In the genomic region with DNA sequence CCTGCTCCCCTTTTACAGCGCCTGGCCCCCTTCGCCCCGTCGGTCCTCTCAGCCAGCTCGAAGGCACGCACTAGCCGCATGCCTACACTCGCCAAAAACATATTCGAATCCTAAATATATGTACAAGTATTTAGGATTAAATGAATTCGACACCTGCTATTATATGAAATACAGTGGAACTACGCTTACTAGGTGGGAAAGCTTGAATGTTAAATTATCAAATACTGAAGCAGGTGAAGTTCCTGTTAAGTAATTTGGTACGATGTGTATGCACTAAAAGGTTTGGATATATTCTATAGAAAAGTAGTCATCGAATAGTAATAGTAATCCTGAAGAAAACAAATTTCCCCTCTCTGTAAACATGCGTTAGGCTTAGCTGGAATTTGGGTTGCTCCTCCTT, we compare ENCODE assay signal across 3 fruit fly cellular contexts.
TF ChIP-seq lines count a peak whose summit lies in the region.

No protein-coding gene starts in this region.

- TF ChIP-seq CTCF in whole organism, embryonic (GFP tag; optimal IDR thresholded peaks at IDR 0.05; lab: Kevin White, UChicago) = no peak

TF ChIP-seq in whole organism, embryonic, 481 proteins besides CTCF, POLR2A, EP300 and RAD21 (continues in another document):
- TF ChIP-seq CG2678 (tag; optimal IDR thresholded peaks at IDR 0.05; lab: Kevin White, UChicago) (peak; percentile 7), CG17385 (GFP tag; optimal IDR thresholded peaks at IDR 0.05; lab: Kevin White, UChicago) (no peak), fru (optimal IDR thresholded peaks at IDR 0.05; lab: Kevin White, UChicago) (no peak), CG12659 (GFP tag; optimal IDR thresholded peaks at IDR 0.05; lab: Kevin White, UChicago) (no peak), CG7556 (GFP tag; optimal IDR thresholded peaks at IDR 0.05; lab: Kevin White, UChicago) (peak; percentile 23), sens (GFP tag; lab: Kevin White, UChicago) (peak; percentile 82), tio (GFP tag; optimal IDR thresholded peaks at IDR 0.05; lab: Kevin White, UChicago) (peak; percentile 23), onecut (GFP tag; IDR thresholded peaks at IDR 0.05; lab: Robert Waterston, UW) (no peak), Optix (GFP tag; IDR thresholded peaks at IDR 0.05; lab: Robert Waterston, UW) (no peak), pros (GFP tag; optimal IDR thresholded peaks at IDR 0.05; lab: Kevin White, UChicago) (no peak), Med (GFP tag; lab: Kevin White, UChicago) (peak; percentile 86), Sox100B (GFP tag; optimal IDR thresholded peaks at IDR 0.05; lab: Kevin White, UChicago) (peak; percentile 3), CG6272 (GFP tag; IDR thresholded peaks at IDR 0.05; lab: Robert Waterston, UW) (no peak), lilli (GFP tag; optimal IDR thresholded peaks at IDR 0.05; lab: Kevin White, UChicago) (peak; percentile 9), Dip3 (GFP tag; optimal IDR thresholded peaks at IDR 0.05; lab: Kevin White, UChicago) (no peak), CG8388 (GFP tag; optimal IDR thresholded peaks at IDR 0.05; lab: Kevin White, UChicago) (peak; percentile 17), CG4707 (GFP tag; optimal IDR thresholded peaks at IDR 0.05; lab: Kevin White, UChicago) (no peak), CG17361 (GFP tag; IDR thresholded peaks at IDR 0.05; lab: Robert Waterston, UW) (peak; percentile 70), grau (tag; optimal IDR thresholded peaks at IDR 0.05; lab: Kevin White, UChicago) (peak; percentile 30), ttk (GFP tag; IDR thresholded peaks at IDR 0.05; lab: Robert Waterston, UW) (no peak), nmo (GFP tag; optimal IDR thresholded peaks at IDR 0.05; lab: Kevin White, UChicago) (peak; percentile 47), stwl (tag; optimal IDR thresholded peaks at IDR 0.05; lab: Kevin White, UChicago) (peak; percentile 7), CG30403 (GFP tag; optimal IDR thresholded peaks at IDR 0.05; lab: Kevin White, UChicago) (peak; percentile 39), gce (GFP tag; IDR thresholded peaks at IDR 0.05; lab: Robert Waterston, UW) (no peak), lola (GFP tag; optimal IDR thresholded peaks at IDR 0.05; lab: Kevin White, UChicago) (peak in 1 of 3 experiments; percentile 72), CG34376 (GFP tag; optimal IDR thresholded peaks at IDR 0.05; lab: Kevin White, UChicago) (no peak), unpg (GFP tag; optimal IDR thresholded peaks at IDR 0.05; lab: Kevin White, UChicago) (peak; percentile 13), zen (tag; optimal IDR thresholded peaks at IDR 0.05; lab: Kevin White, UChicago) (no peak), CG7839 (tag; optimal IDR thresholded peaks at IDR 0.05; lab: Kevin White, UChicago) (peak; percentile 3), D19A (tag; optimal IDR thresholded peaks at IDR 0.05; lab: Kevin White, UChicago) (peak; percentile 31)

TF ChIP-seq in whole organism, prepupa, 60 proteins besides CTCF, POLR2A, EP300 and RAD21 (continues in another document):
- TF ChIP-seq Lpt (GFP tag; optimal IDR thresholded peaks at IDR 0.05; lab: Kevin White, UChicago) (no peak), CG15336 (GFP tag; IDR thresholded peaks at IDR 0.05; lab: Robert Waterston, UW) (peak; percentile 56), CG34406 (GFP tag; optimal IDR thresholded peaks at IDR 0.05; lab: Kevin White, UChicago) (no peak), OdsH (GFP tag; optimal IDR thresholded peaks at IDR 0.05; lab: Kevin White, UChicago) (peak; percentile 30), Blimp-1 (GFP tag; optimal IDR thresholded peaks at IDR 0.05; lab: Kevin White, UChicago) (no peak), Hr38 (GFP tag; optimal IDR thresholded peaks at IDR 0.05; lab: Kevin White, UChicago) (no peak), CG6854 (GFP tag; optimal IDR thresholded peaks at IDR 0.05; lab: Kevin White, UChicago) (no peak), Met (GFP tag; optimal IDR thresholded peaks at IDR 0.05; lab: Kevin White, UChicago) (no peak), CG32006 (GFP tag; optimal IDR thresholded peaks at IDR 0.05; lab: Kevin White, UChicago) (peak; percentile 87), cyc (GFP tag; optimal IDR thresholded peaks at IDR 0.05; lab: Kevin White, UChicago) (no peak), Smox (GFP tag; optimal IDR thresholded peaks at IDR 0.05; lab: Kevin White, UChicago) (no peak), CG3919 (GFP tag; optimal IDR thresholded peaks at IDR 0.05; lab: Kevin White, UChicago) (peak; percentile 57), pdm3 (GFP tag; optimal IDR thresholded peaks at IDR 0.05; lab: Kevin White, UChicago) (peak; percentile 63), spab (GFP tag; optimal IDR thresholded peaks at IDR 0.05; lab: Kevin White, UChicago) (no peak), dac (GFP tag; optimal IDR thresholded peaks at IDR 0.05; lab: Kevin White, UChicago) (peak; percentile 72), CG11762 (GFP tag; optimal IDR thresholded peaks at IDR 0.05; lab: Kevin White, UChicago; ENCODE audit: insufficient read depth) (peak; percentile 30), CG3032 (tag; optimal IDR thresholded peaks at IDR 0.05; lab: Kevin White, UChicago) (peak; percentile 18), Hr39 (GFP tag; optimal IDR thresholded peaks at IDR 0.05; lab: Kevin White, UChicago) (no peak), CG1621 (tag; optimal IDR thresholded peaks at IDR 0.05; lab: Kevin White, UChicago) (no peak), Hr4 (GFP tag; optimal IDR thresholded peaks at IDR 0.05; lab: Kevin White, UChicago) (peak; percentile 82), Eip75B (GFP tag; optimal IDR thresholded peaks at IDR 0.05; lab: Kevin White, UChicago) (peak; percentile 48), Ets96B (tag; optimal IDR thresholded peaks at IDR 0.05; lab: Kevin White, UChicago) (peak; percentile 8), acj6 (GFP tag; optimal IDR thresholded peaks at IDR 0.05; lab: Kevin White, UChicago) (peak; percentile 45), CG6276 (GFP tag; optimal IDR thresholded peaks at IDR 0.05; lab: Kevin White, UChicago) (peak; percentile 43), CG4318 (GFP tag; optimal IDR thresholded peaks at IDR 0.05; lab: Kevin White, UChicago) (peak; percentile 70), CG10631 (GFP tag; optimal IDR thresholded peaks at IDR 0.05; lab: Kevin White, UChicago) (peak; percentile 72), Sox15 (GFP tag; optimal IDR thresholded peaks at IDR 0.05; lab: Kevin White, UChicago) (no peak), net (GFP tag; optimal IDR thresholded peaks at IDR 0.05; lab: Kevin White, UChicago) (peak; percentile 6), Sox14 (GFP tag; optimal IDR thresholded peaks at IDR 0.05; lab: Kevin White, UChicago) (peak; percentile 29), salr (GFP tag; optimal IDR thresholded peaks at IDR 0.05; lab: Kevin White, UChicago) (peak in 1 of 2 experiments; percentile 73), achi (GFP tag; optimal IDR thresholded peaks at IDR 0.05; lab: Kevin White, UChicago) (peak; percentile 51)

TF ChIP-seq in whole organism, pupa, 21 proteins besides CTCF, POLR2A, EP300 and RAD21:
- TF ChIP-seq CG15710 (tag; optimal IDR thresholded peaks at IDR 0.05; lab: Kevin White, UChicago) (peak; percentile 28), CG8301 (tag; optimal IDR thresholded peaks at IDR 0.05; lab: Kevin White, UChicago) (peak; percentile 78), fd96Ca (GFP tag; IDR thresholded peaks at IDR 0.05; lab: Robert Waterston, UW) (peak; percentile 37; the same call in 2 of the 3 replicates), CG13204 (GFP tag; optimal IDR thresholded peaks at IDR 0.05; lab: Kevin White, UChicago) (no peak), Snoo (tag; optimal IDR thresholded peaks at IDR 0.05; lab: Kevin White, UChicago) (no peak), rn (GFP tag; IDR thresholded peaks at IDR 0.05; lab: Robert Waterston, UW) (no peak), Ets98B (GFP tag; IDR thresholded peaks at IDR 0.05; lab: Robert Waterston, UW) (no peak), CG9948 (tag; optimal IDR thresholded peaks at IDR 0.05; lab: Kevin White, UChicago) (peak; percentile 76), CG10348 (GFP tag; IDR thresholded peaks at IDR 0.05; lab: Robert Waterston, UW) (no peak), gl (tag; optimal IDR thresholded peaks at IDR 0.05; lab: Kevin White, UChicago) (no peak), CG32121 (GFP tag; IDR thresholded peaks at IDR 0.05; lab: Robert Waterston, UW) (no peak), EcR (GFP tag; optimal IDR thresholded peaks at IDR 0.05; lab: Kevin White, UChicago) (no peak), D1 (tag; optimal IDR thresholded peaks at IDR 0.05; lab: Kevin White, UChicago) (no peak), CG17806 (tag; optimal IDR thresholded peaks at IDR 0.05; lab: Kevin White, UChicago) (peak; percentile 49), CG34367 (tag; optimal IDR thresholded peaks at IDR 0.05; lab: Kevin White, UChicago) (peak; percentile 27), CG14655 (GFP tag; optimal IDR thresholded peaks at IDR 0.05; lab: Kevin White, UChicago) (peak; percentile 87), Pif1A (GFP tag; optimal IDR thresholded peaks at IDR 0.05; lab: Kevin White, UChicago) (peak; percentile 47), CG12605 (GFP tag; IDR thresholded peaks at IDR 0.05; lab: Robert Waterston, UW) (no peak), CG8159 (tag; optimal IDR thresholded peaks at IDR 0.05; lab: Kevin White, UChicago) (peak; percentile 42), Pif1B (GFP tag; optimal IDR thresholded peaks at IDR 0.05; lab: Kevin White, UChicago) (peak; percentile 37), CG4496 (GFP tag; IDR thresholded peaks at IDR 0.05; lab: Robert Waterston, UW) (no peak)

Comparison
In these comparisons a context has a peak if more than half of its experiments do, and no peak if none do; other contexts are left out.
1. Of the 7 proteins assayed by ChIP-seq in both whole organism, embryonic and whole organism, prepupa: peak only in whole organism, embryonic: Blimp-1; only in whole organism, prepupa: none; in both: none; in neither: 6.